Fruit fly (Drosophila melanogaster) whole organism, embryonic: ENCODE data around the gene CG43322.
A peak's percentile ranks its signal among the peaks of the same experiment; 100 is the strongest.

ENCODE experiments used
- Antp ChIP-seq: fragments of 200-800 bp; sonication (Bioruptor generic); optimal IDR thresholded peaks from 3 replicates; lab custom pipeline; 2016; ENCODE audit warnings: missing biosample characterization, missing genetic modification characterization
- Atf6 ChIP-seq: fragments of 200-800 bp; sonication (Bioruptor generic); IDR thresholded peaks from 2 replicates; pipeline ENCODE4 v1.3.6; 2022; ENCODE audit warnings: missing biosample characterization, missing genetic modification characterization
- BtbVII ChIP-seq: fragments of 200-800 bp; sonication (Bioruptor generic); optimal IDR thresholded peaks from 3 replicates; lab custom pipeline; 2017; ENCODE audit warnings: missing biosample characterization, mild to moderate bottlenecking, missing genetic modification characterization
- CG10654 ChIP-seq: fragments of 200-800 bp; sonication (Bioruptor generic); optimal IDR thresholded peaks from 2 replicates; lab custom pipeline; 2016; ENCODE audit warnings: missing biosample characterization, missing genetic modification characterization
- CG12104 ChIP-seq: fragments of 200-800 bp; sonication (Bioruptor generic); optimal IDR thresholded peaks from 3 replicates; lab custom pipeline; 2016; ENCODE audit warnings: missing biosample characterization, missing genetic modification characterization
- CG14014 ChIP-seq: fragments of 200-800 bp; sonication (Bioruptor generic); IDR thresholded peaks from 2 replicates; pipeline ENCODE4 v1.3.6; 2022; ENCODE audit warnings: missing biosample characterization, missing genetic modification characterization
- CG15269 ChIP-seq: fragments of 200-800 bp; sonication (Bioruptor generic); optimal IDR thresholded peaks from 2 replicates; lab custom pipeline; 2018; ENCODE audit warnings: missing biosample characterization, mild to moderate bottlenecking, missing genetic modification characterization, moderate library complexity
- CG15696 ChIP-seq: fragments of 200-800 bp; sonication (Bioruptor generic); optimal IDR thresholded peaks from 2 replicates; lab custom pipeline; 2019; ENCODE audit warnings: missing biosample characterization, mild to moderate bottlenecking, missing genetic modification characterization, moderate library complexity
- CG18011 ChIP-seq: fragments of 200-800 bp; sonication (Bioruptor generic); optimal IDR thresholded peaks from 2 replicates; lab custom pipeline; 2017; ENCODE audit warnings: missing biosample characterization, missing genetic modification characterization, mild to moderate bottlenecking, moderate library complexity, missing genotype
- CG2120 ChIP-seq: fragments of 200-800 bp; sonication (Bioruptor generic); optimal IDR thresholded peaks from 3 replicates; lab custom pipeline; 2016; ENCODE audit warnings: missing biosample characterization, missing genetic modification characterization
- CG2889 ChIP-seq: fragments of 200-800 bp; sonication (Bioruptor generic); IDR thresholded peaks from 3 replicates; pipeline ENCODE4 v1.3.6; 2022; ENCODE audit warnings: missing biosample characterization, missing genetic modification characterization
- CG30403 ChIP-seq: fragments of 200-800 bp; sonication (Bioruptor generic); optimal IDR thresholded peaks from 3 replicates; lab custom pipeline; 2016; ENCODE audit warnings: missing biosample characterization, missing genetic modification characterization
- CG31441 ChIP-seq: fragments of 200-800 bp; sonication (Bioruptor generic); IDR thresholded peaks from 2 replicates; pipeline ENCODE4 v1.3.6; 2022; ENCODE audit warnings: missing biosample characterization, missing genetic modification characterization
- CG3281 ChIP-seq: fragments of 200-800 bp; sonication (Bioruptor generic); optimal IDR thresholded peaks from 3 replicates; lab custom pipeline; 2017; ENCODE audit warnings: missing biosample characterization, mild to moderate bottlenecking, missing genetic modification characterization
- CG6175 ChIP-seq: fragments of 200-800 bp; sonication (Bioruptor generic); IDR thresholded peaks from 3 replicates; pipeline ENCODE4 v1.3.6; 2022; ENCODE audit warnings: missing biosample characterization, missing genetic modification characterization
- CG6854 ChIP-seq: fragments of 200-800 bp; sonication (Bioruptor generic); optimal IDR thresholded peaks from 3 replicates; lab custom pipeline; 2017; ENCODE audit warnings: missing biosample characterization, mild to moderate bottlenecking, missing genetic modification characterization
- CG7372 ChIP-seq: fragments of 200-800 bp; sonication (Bioruptor generic); IDR thresholded peaks from 2 replicates; pipeline ENCODE4 v1.3.6; 2022; ENCODE audit warnings: missing biosample characterization, missing genetic modification characterization
- CG7745 ChIP-seq: fragments of 200-800 bp; sonication (Bioruptor generic); optimal IDR thresholded peaks from 2 replicates; lab custom pipeline; 2018; ENCODE audit warnings: missing biosample characterization, mild to moderate bottlenecking, missing genetic modification characterization, moderate library complexity
- CG7963 ChIP-seq: fragments of 200-800 bp; sonication (Bioruptor generic); IDR thresholded peaks from 3 replicates; pipeline ENCODE4 v1.3.6; 2022; ENCODE audit warnings: missing biosample characterization, missing genetic modification characterization; ENCODE audit not compliant: partially characterized antibody
- CG9797 ChIP-seq: fragments of 200-800 bp; sonication (Bioruptor generic); optimal IDR thresholded peaks from 3 replicates; lab custom pipeline; 2018; ENCODE audit warnings: missing biosample characterization, mild to moderate bottlenecking, missing genetic modification characterization
- Deaf1 ChIP-seq: fragments of 200-800 bp; optimal IDR thresholded peaks from 3 replicates; lab custom pipeline; 2019; ENCODE audit warnings: missing biosample characterization, mild to moderate bottlenecking, missing genetic modification characterization, moderate library complexity
- Dll ChIP-seq: fragments of 200-800 bp; sonication (Bioruptor generic); IDR thresholded peaks from 4 replicates; pipeline ENCODE4 v1.3.6; 2022; ENCODE audit warnings: missing biosample characterization, missing genetic modification characterization; ENCODE audit not compliant: partially characterized antibody
- HLHmδ ChIP-seq: fragments of 200-800 bp; sonication (Bioruptor generic); optimal IDR thresholded peaks from 2 replicates; lab custom pipeline; 2018; ENCODE audit warnings: missing biosample characterization, mild to moderate bottlenecking, missing genetic modification characterization, moderate library complexity
- Hr78 ChIP-seq, 2 experiments: fragments of 200-800 bp in 1 of 2; fragments of >200 bp in 1 of 2; sonication (Bioruptor generic) in 1 of 2; optimal IDR thresholded peaks; 2 replicates each; lab custom pipeline; 2017 to 2019; ENCODE audit warnings: missing biosample characterization in 2 of 2, missing genetic modification characterization in 2 of 2, mild to moderate bottlenecking in 1 of 2, moderate library complexity in 1 of 2
- Optix ChIP-seq: fragments of 200-800 bp; sonication (Bioruptor generic); IDR thresholded peaks from 3 replicates; pipeline ENCODE4 v1.3.6; 2022; ENCODE audit warnings: missing biosample characterization, missing genetic modification characterization
- Sin3A ChIP-seq: fragments of >200 bp; optimal IDR thresholded peaks from 2 replicates; lab custom pipeline; 2018
- amos ChIP-seq: fragments of 200-800 bp; sonication (Bioruptor generic); IDR thresholded peaks from 2 replicates; pipeline ENCODE4 v1.3.6; 2022; ENCODE audit warnings: missing biosample characterization, missing genetic modification characterization; ENCODE audit not compliant: partially characterized antibody
- ash1 ChIP-seq: fragments of 200-800 bp; sonication (Bioruptor generic); optimal IDR thresholded peaks from 2 replicates; lab custom pipeline; 2018; ENCODE audit warnings: missing biosample characterization, mild to moderate bottlenecking, missing genetic modification characterization
- bcd ChIP-seq: fragments of 200-800 bp; sonication (Bioruptor generic); optimal IDR thresholded peaks from 2 replicates; lab custom pipeline; 2017; ENCODE audit warnings: missing biosample characterization, mild to moderate bottlenecking, missing genetic modification characterization
- chif ChIP-seq, 2 experiments: fragments of 200-800 bp; sonication (Bioruptor generic); optimal IDR thresholded peaks; 3 replicates each; lab custom pipeline; 2016; ENCODE audit warnings: missing biosample characterization in 2 of 2, missing genetic modification characterization in 2 of 2
- chn ChIP-seq: fragments of 200-800 bp; sonication (Bioruptor generic); optimal IDR thresholded peaks from 2 replicates; lab custom pipeline; 2016; ENCODE audit warnings: missing biosample characterization, missing genetic modification characterization
- ci ChIP-seq: fragments of 200-800 bp; sonication (Bioruptor generic); IDR thresholded peaks from 3 replicates; pipeline ENCODE4 v1.3.6; 2022; ENCODE audit warnings: missing biosample characterization, missing genetic modification characterization
- crol ChIP-seq: fragments of 200-800 bp; sonication (Bioruptor generic); IDR thresholded peaks from 2 replicates; pipeline ENCODE4 v1.3.6; 2022; ENCODE audit warnings: missing biosample characterization, missing genetic modification characterization
- cwo ChIP-seq: fragments of 200-800 bp; sonication (Bioruptor generic); optimal IDR thresholded peaks from 3 replicates; lab custom pipeline; 2017; ENCODE audit warnings: missing biosample characterization, missing genetic modification characterization, mild to moderate bottlenecking, moderate library complexity, missing genetic modification reagents
- dm ChIP-seq: fragments of 200-800 bp; sonication (Bioruptor generic); optimal IDR thresholded peaks from 3 replicates; lab custom pipeline; 2016; ENCODE audit warnings: missing biosample characterization, missing genetic modification characterization
- ems ChIP-seq: fragments of 200-800 bp; sonication (Bioruptor generic); optimal IDR thresholded peaks from 3 replicates; lab custom pipeline; 2016; ENCODE audit warnings: missing biosample characterization, missing genetic modification characterization
- gem ChIP-seq: fragments of 200-800 bp; sonication (Bioruptor generic); optimal IDR thresholded peaks from 2 replicates; lab custom pipeline; 2019; ENCODE audit warnings: missing biosample characterization, mild to moderate bottlenecking, missing genetic modification characterization, moderate library complexity
- gro ChIP-seq: fragments of 200-800 bp; sonication (Bioruptor generic); optimal IDR thresholded peaks from 2 replicates; lab custom pipeline; 2016; ENCODE audit warnings: missing biosample characterization, missing genetic modification characterization
- hth ChIP-seq: fragments of >200 bp; optimal IDR thresholded peaks from 2 replicates; lab custom pipeline; 2017; ENCODE audit warnings: inconsistent platforms
- kni ChIP-seq: fragments of 200-800 bp; sonication (Bioruptor generic); optimal IDR thresholded peaks from 3 replicates; lab custom pipeline; 2017; ENCODE audit warnings: mild to moderate bottlenecking, missing biosample characterization, missing genetic modification reagents, missing genetic modification characterization
- lab ChIP-seq: fragments of 200-800 bp; sonication (Bioruptor generic); optimal IDR thresholded peaks from 3 replicates; lab custom pipeline; 2017; ENCODE audit warnings: missing biosample characterization, missing genetic modification characterization, mild to moderate bottlenecking, moderate library complexity, missing genetic modification reagents
- luna ChIP-seq: fragments of 200-800 bp; sonication (Bioruptor generic); optimal IDR thresholded peaks from 2 replicates; lab custom pipeline; 2016; ENCODE audit warnings: missing biosample characterization, missing genetic modification characterization
- maf-S ChIP-seq: fragments of 200-800 bp; sonication (Bioruptor generic); optimal IDR thresholded peaks from 2 replicates; lab custom pipeline; 2016; ENCODE audit warnings: missing biosample characterization, missing genetic modification characterization
- mld ChIP-seq: fragments of 200-800 bp; sonication (Bioruptor generic); IDR thresholded peaks from 3 replicates; pipeline ENCODE4 v1.3.6; 2022; ENCODE audit warnings: missing biosample characterization, missing genetic modification characterization; ENCODE audit not compliant: partially characterized antibody
- org-1 ChIP-seq: fragments of 200-800 bp; sonication (Bioruptor generic); optimal IDR thresholded peaks from 2 replicates; lab custom pipeline; 2017; ENCODE audit warnings: missing biosample characterization, missing genetic modification characterization
- shn ChIP-seq: fragments of 200-800 bp; sonication (Bioruptor generic); optimal IDR thresholded peaks from 3 replicates; lab custom pipeline; 2016; ENCODE audit warnings: missing biosample characterization, missing genetic modification characterization
- sob ChIP-seq: fragments of 200-800 bp; sonication (Bioruptor generic); IDR thresholded peaks from 2 replicates; pipeline ENCODE4 v1.3.6; 2022; ENCODE audit warnings: missing biosample characterization, missing genetic modification characterization
- tgo ChIP-seq: fragments of 200-800 bp; sonication (Bioruptor generic); IDR thresholded peaks from 3 replicates; pipeline ENCODE4 v1.3.6; 2022; ENCODE audit warnings: missing biosample characterization, missing genetic modification characterization
- tio ChIP-seq: fragments of 200-800 bp; sonication (Bioruptor generic); optimal IDR thresholded peaks from 2 replicates; lab custom pipeline; 2017; ENCODE audit warnings: missing biosample characterization, missing genetic modification characterization, inconsistent platforms
- tll ChIP-seq, 2 experiments: fragments of 200-800 bp in 1 of 2; fragments of >200 bp in 1 of 2; sonication (Bioruptor generic) in 1 of 2; optimal IDR thresholded peaks; 2 replicates each; lab custom pipeline; 2017 to 2019; ENCODE audit warnings: missing biosample characterization in 2 of 2, missing genetic modification characterization in 2 of 2, mild to moderate bottlenecking in 1 of 2, moderate library complexity in 1 of 2
- vfl ChIP-seq: fragments of 200-800 bp; sonication (Bioruptor generic); optimal IDR thresholded peaks from 2 replicates; lab custom pipeline; 2016; ENCODE audit warnings: missing biosample characterization, missing genetic modification characterization
- wdn ChIP-seq: fragments of 200-800 bp; sonication (Bioruptor generic); IDR thresholded peaks from 2 replicates; pipeline ENCODE4 v1.3.6; 2022; ENCODE audit warnings: missing biosample characterization, missing genetic modification characterization

Gene CG43322

dm6 chr2L:6971597-6972036 is 41.6 kb upstream of the CG43322 start, which contains the start of gene snRNP-U1-70K (continued):
- TF ChIP-seq sob (GFP tag; lab: Robert Waterston, UW) = no peak
- no peak for TF ChIP-seq CG2889
- TF ChIP-seq gro (GFP tag; lab: Kevin White, UChicago) = no peak
- TF ChIP-seq chn (GFP tag; lab: Kevin White, UChicago) = peak; percentile 42
- no peak for TF ChIP-seq Antp (GFP tag; lab: Kevin White, UChicago)
- no peak for TF ChIP-seq dm (GFP tag; lab: Kevin White, UChicago)
- TF ChIP-seq Dll (GFP tag; lab: Robert Waterston, UW) = no peak
- TF ChIP-seq CG6854 (GFP tag; lab: Kevin White, UChicago) = no peak
- no peak for TF ChIP-seq CG15269 (tag; lab: Kevin White, UChicago)
- no peak for TF ChIP-seq gem (tag; lab: Kevin White, UChicago)
- TF ChIP-seq amos (GFP tag; lab: Robert Waterston, UW) = peak; percentile 43
- TF ChIP-seq CG15696 (tag; lab: Kevin White, UChicago) = no peak
- no peak for TF ChIP-seq Sin3A
- no peak for TF ChIP-seq CG2120 (GFP tag; lab: Kevin White, UChicago)
- TF ChIP-seq BtbVII = no peak
- TF ChIP-seq Optix (GFP tag; lab: Robert Waterston, UW) = no peak
- TF ChIP-seq tio (GFP tag; lab: Kevin White, UChicago) = no peak
- TF ChIP-seq hth = no peak
- TF ChIP-seq CG10654 (GFP tag; lab: Kevin White, UChicago) = no peak
- TF ChIP-seq Hr78 (GFP tag; optimal IDR thresholded peaks at IDR 0.05; lab: Kevin White, UChicago) = no peak
- TF ChIP-seq luna (GFP tag; lab: Kevin White, UChicago) = no peak
- TF ChIP-seq CG7963 (GFP tag; lab: Robert Waterston, UW) = no peak
- TF ChIP-seq tgo = no peak
- no peak for TF ChIP-seq vfl (GFP tag; lab: Kevin White, UChicago)
- no peak for TF ChIP-seq cwo (GFP tag; lab: Kevin White, UChicago)
- TF ChIP-seq ash1 (GFP tag; lab: Kevin White, UChicago) = no peak
- no peak for TF ChIP-seq lab (GFP tag; lab: Kevin White, UChicago)
- no peak; the same call in 1 of the 2 replicates for TF ChIP-seq CG7372
- no peak for TF ChIP-seq CG3281
- TF ChIP-seq CG6175 (GFP tag; lab: Robert Waterston, UW) = no peak
- TF ChIP-seq bcd (GFP tag; lab: Kevin White, UChicago) = peak; percentile 14
- no peak for TF ChIP-seq ems (GFP tag; lab: Kevin White, UChicago)
- TF ChIP-seq CG18011 (GFP tag; lab: Kevin White, UChicago) = peak; percentile 98
- no peak for TF ChIP-seq CG12104 (GFP tag; lab: Kevin White, UChicago)
- peak; percentile 0 for TF ChIP-seq CG7745
- TF ChIP-seq ci (GFP tag; lab: Robert Waterston, UW) = peak; percentile 79
- no peak for TF ChIP-seq wdn
- peak in 1 of 2 experiments; percentile 6 for TF ChIP-seq chif (GFP tag; optimal IDR thresholded peaks at IDR 0.05; lab: Kevin White, UChicago)
- no peak for TF ChIP-seq tll (GFP tag; optimal IDR thresholded peaks at IDR 0.05; lab: Kevin White, UChicago)
- TF ChIP-seq org-1 (GFP tag; lab: Kevin White, UChicago) = no peak
- no peak; the same call in 1 of the 2 replicates for TF ChIP-seq CG31441 (GFP tag; lab: Robert Waterston, UW)
- peak; percentile 4 for TF ChIP-seq kni
- no peak for TF ChIP-seq maf-S (GFP tag; lab: Kevin White, UChicago)
- TF ChIP-seq mld (GFP tag; lab: Robert Waterston, UW) = no peak
- no peak for TF ChIP-seq HLHmδ (GFP tag; lab: Kevin White, UChicago)
- peak; percentile 94 for TF ChIP-seq CG9797 (GFP tag; lab: Kevin White, UChicago)
- TF ChIP-seq Atf6 (GFP tag; lab: Robert Waterston, UW) = no peak
- TF ChIP-seq Deaf1 (tag; lab: Kevin White, UChicago) = no peak
- TF ChIP-seq CG14014 (GFP tag; lab: Robert Waterston, UW) = no peak
- no peak for TF ChIP-seq CG30403 (GFP tag; lab: Kevin White, UChicago)
- no peak for TF ChIP-seq shn
- no peak for TF ChIP-seq crol (GFP tag; lab: Robert Waterston, UW)
